Worm (Caenorhabditis elegans): Measurements from ENCODE around the gene cpsf-4.

DNA sequence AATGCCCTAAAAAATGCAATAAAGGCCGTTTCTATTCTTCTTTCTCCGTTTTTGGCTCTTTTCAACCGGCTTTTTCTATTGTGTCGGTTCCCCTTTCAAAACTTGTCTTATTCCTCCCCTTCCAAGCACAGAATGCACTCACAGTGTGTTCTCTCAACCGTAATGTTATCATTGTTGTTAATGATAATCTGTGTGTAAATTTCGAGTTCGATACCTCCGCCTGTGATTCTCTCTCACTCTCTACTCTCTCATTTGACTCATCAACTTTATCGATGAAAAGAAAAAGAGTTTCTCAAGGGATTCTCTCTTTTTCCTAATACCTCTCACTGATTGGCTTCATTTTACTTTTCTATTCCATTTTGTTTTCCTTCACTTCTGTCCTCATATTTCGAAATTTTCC lies 35.5 kb upstream of the cpsf-4 start:
- TF ChIP-seq W03F9.2 (tag; optimal IDR thresholded peaks at IDR 0.05) (no peak), him-1 (tag; optimal IDR thresholded peaks at IDR 0.05) (no peak)
